Worm (Caenorhabditis elegans): Measurements from ENCODE around the gene H04D03.2.

The H04D03.2 gene

DNA sequence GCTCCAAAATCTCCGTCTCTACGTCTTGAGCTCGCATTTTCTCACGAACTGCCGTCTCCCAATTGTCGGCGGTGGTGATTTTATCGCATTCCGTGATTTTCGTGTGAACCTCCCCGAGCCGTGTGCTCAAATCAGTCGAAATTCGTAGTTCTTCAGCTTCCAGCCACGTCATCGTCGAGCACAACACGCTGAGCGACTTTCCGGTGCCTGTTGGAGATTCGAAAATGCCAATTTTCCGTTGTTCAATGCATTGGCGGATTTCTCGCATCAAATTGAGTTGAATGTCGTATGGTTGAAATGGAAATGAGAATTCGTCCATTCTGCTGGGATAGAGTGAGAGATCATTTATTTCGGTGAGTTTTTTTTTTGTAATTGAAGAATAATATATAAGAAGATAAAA lies 37.3 kb downstream of the H04D03.2 start, which contains the start of the genes M03C11.3 and chl-1:
M03C11.3 (plus strand) TSS at position 153 of the 400 bp plus-strand sequence.
chl-1 (minus strand) TSS at position 323 of the 400 bp plus-strand sequence.
- TF ChIP-seq crh-2 (tag; optimal IDR thresholded peaks at IDR 0.05) = no peak
- TF ChIP-seq snpc-4 (tag; optimal IDR thresholded peaks at IDR 0.05) = no peak
- no peak for TF ChIP-seq unc-62 (GFP tag; optimal IDR thresholded peaks at IDR 0.05)
- TF ChIP-seq nhr-129 (tag; optimal IDR thresholded peaks at IDR 0.05) = no peak
- no peak for TF ChIP-seq elt-3 (tag; optimal IDR thresholded peaks at IDR 0.05)
- no peak for TF ChIP-seq ceh-16 (tag; optimal IDR thresholded peaks at IDR 0.05)
- no peak for TF ChIP-seq aly-2 (tag; optimal IDR thresholded peaks at IDR 0.05)
- TF ChIP-seq blmp-1 (tag; optimal IDR thresholded peaks at IDR 0.05; ENCODE audit: insufficient read depth) = no peak
- no peak for TF ChIP-seq lin-39 (tag; optimal IDR thresholded peaks at IDR 0.05)
- TF ChIP-seq alr-1 (tag; optimal IDR thresholded peaks at IDR 0.05) = no peak
- no peak for TF ChIP-seq egl-27 (tag; optimal IDR thresholded peaks at IDR 0.05)
- no peak for TF ChIP-seq mbf-1 (tag; optimal IDR thresholded peaks at IDR 0.05)
- no peak for TF ChIP-seq Y55F3AM.14 (GFP tag; optimal IDR thresholded peaks at IDR 0.05)
- TF ChIP-seq ztf-11 (tag; optimal IDR thresholded peaks at IDR 0.05) = no peak
- no peak for TF ChIP-seq nhr-237 (tag; optimal IDR thresholded peaks at IDR 0.05)
- TF ChIP-seq nhr-77 (tag; optimal IDR thresholded peaks at IDR 0.05) = no peak
- no peak for TF ChIP-seq unc-55 (GFP tag; optimal IDR thresholded peaks at IDR 0.05)
- no peak for TF ChIP-seq peb-1 (tag; optimal IDR thresholded peaks at IDR 0.05)

ce11 chrIII:10398919-10399318 lies 43.3 kb downstream of the H04D03.2 start:
- peak; percentile 45 for TF ChIP-seq C34F6.9 (tag; optimal IDR thresholded peaks at IDR 0.05)
- TF ChIP-seq crh-2 (tag; optimal IDR thresholded peaks at IDR 0.05) = peak; percentile 26
- no peak for TF ChIP-seq lin-39 (tag; optimal IDR thresholded peaks at IDR 0.05)
- TF ChIP-seq F13H6.1 (tag; optimal IDR thresholded peaks at IDR 0.05) = no peak
- TF ChIP-seq peb-1 (tag; optimal IDR thresholded peaks at IDR 0.05) = no peak
- TF ChIP-seq nhr-6 (tag; optimal IDR thresholded peaks at IDR 0.05) = no peak
- no peak for TF ChIP-seq unc-39 (tag; optimal IDR thresholded peaks at IDR 0.05)
- TF ChIP-seq unc-55 (GFP tag; optimal IDR thresholded peaks at IDR 0.05) = peak; percentile 39
- no peak for TF ChIP-seq blmp-1 (tag; optimal IDR thresholded peaks at IDR 0.05; ENCODE audit: insufficient read depth)
- TF ChIP-seq lsy-2 (tag; optimal IDR thresholded peaks at IDR 0.05) = peak in 1 of 2 experiments; percentile 53
- no peak for TF ChIP-seq nhr-77 (tag; optimal IDR thresholded peaks at IDR 0.05)
- TF ChIP-seq aly-2 (tag; optimal IDR thresholded peaks at IDR 0.05) = no peak
- peak; percentile 47 for TF ChIP-seq nhr-129 (tag; optimal IDR thresholded peaks at IDR 0.05)
- TF ChIP-seq lin-11 (tag; optimal IDR thresholded peaks at IDR 0.05) = peak; percentile 25
- no peak for TF ChIP-seq nhr-25 (tag; optimal IDR thresholded peaks at IDR 0.05)
- TF ChIP-seq zag-1 (tag; optimal IDR thresholded peaks at IDR 0.05) = peak; percentile 71

DNA sequence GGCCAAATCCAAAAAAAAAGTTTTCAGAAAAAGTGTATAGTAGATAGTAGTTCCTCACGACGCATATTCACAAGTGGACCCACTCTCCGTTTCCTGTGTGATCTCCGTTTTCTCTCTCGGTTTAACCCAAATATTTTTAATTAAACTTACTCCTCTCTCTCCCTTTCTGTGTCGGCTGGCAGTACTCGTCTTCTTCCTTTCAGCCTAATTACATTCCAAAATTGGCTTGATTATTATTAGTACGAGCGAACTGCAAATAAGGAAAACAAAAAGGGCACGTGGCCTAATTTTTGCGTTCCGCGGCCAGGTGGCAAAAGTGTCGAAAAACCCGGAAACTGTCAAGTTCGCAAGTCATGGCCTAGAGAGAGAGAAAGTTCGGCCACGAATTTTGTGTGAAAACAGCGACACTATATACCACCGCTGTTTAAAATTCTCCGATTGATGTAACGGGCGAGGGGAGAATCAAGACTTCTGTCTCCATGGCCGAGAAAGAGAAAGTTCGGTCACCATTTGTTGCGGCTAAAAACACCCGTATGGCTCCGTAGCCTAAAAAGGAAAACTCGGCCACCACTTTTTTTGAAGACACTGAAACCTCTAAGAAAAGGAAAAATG lies 45.2 kb downstream of the H04D03.2 start:
- TF ChIP-seq elt-1 (tag; optimal IDR thresholded peaks at IDR 0.05) (no peak), ceh-16 (tag; optimal IDR thresholded peaks at IDR 0.05) (no peak), zag-1 (tag; optimal IDR thresholded peaks at IDR 0.05) (no peak), nhr-25 (tag; optimal IDR thresholded peaks at IDR 0.05) (no peak), fos-1 (tag; optimal IDR thresholded peaks at IDR 0.05) (no peak), mdl-1 (tag; optimal IDR thresholded peaks at IDR 0.05) (no peak), peb-1 (tag; optimal IDR thresholded peaks at IDR 0.05) (no peak), ztf-1 (GFP tag; conservative IDR thresholded peaks at IDR 0.05) (no peak), gmeb-1 (tag; optimal IDR thresholded peaks at IDR 0.05) (no peak), aly-2 (tag; optimal IDR thresholded peaks at IDR 0.05) (no peak), sma-9 (GFP tag; optimal IDR thresholded peaks at IDR 0.05) (no peak), sma-9 (tag; optimal IDR thresholded peaks at IDR 0.05) (no peak), mab-5 (tag; optimal IDR thresholded peaks at IDR 0.05) (no peak), nhr-10 (tag; optimal IDR thresholded peaks at IDR 0.05) (no peak), nhr-23 (tag; optimal IDR thresholded peaks at IDR 0.05) (no peak), sma-3 (GFP tag; optimal IDR thresholded peaks at IDR 0.05) (no peak), nhr-6 (tag; optimal IDR thresholded peaks at IDR 0.05) (no peak)

- TF ChIP-seq ceh-16 (tag; optimal IDR thresholded peaks at IDR 0.05) = no peak
- no peak for TF ChIP-seq sem-4 (tag; optimal IDR thresholded peaks at IDR 0.05)
- TF ChIP-seq nhr-77 (tag; optimal IDR thresholded peaks at IDR 0.05) = no peak
- TF ChIP-seq lin-11 (tag; optimal IDR thresholded peaks at IDR 0.05) = no peak
- TF ChIP-seq sma-3 (GFP tag; optimal IDR thresholded peaks at IDR 0.05) = no peak
- no peak for TF ChIP-seq lin-39 (tag; optimal IDR thresholded peaks at IDR 0.05)
- TF ChIP-seq ztf-1 (GFP tag; conservative IDR thresholded peaks at IDR 0.05) = no peak
- no peak for TF ChIP-seq nhr-25 (tag; optimal IDR thresholded peaks at IDR 0.05)
- no peak for TF ChIP-seq skn-1 (tag; optimal IDR thresholded peaks at IDR 0.05)
Observed at ce11 chrIII:10395990-10396389, 46.2 kb downstream of the H04D03.2 start, which contains the start of gene M03C11.1. Gene M03C11.1, minus strand, starts transcription at chrIII:10396090.
